Worm (Caenorhabditis elegans) whole organism, young adult: ENCODE measurements around the gene abt-4.

ENCODE experiments used
- B0019.2 ChIP-seq: fragments of 200-800 bp; sonication (Bioruptor generic); conservative IDR thresholded peaks from 2 replicates; pipeline ENCODE4 v1.3.6; 2022; ENCODE audit warnings: missing genetic modification reagents, missing genetic modification characterization, missing compliant biosample characterization
- B0336.3 ChIP-seq: fragments of 200-800 bp; sonication (Bioruptor generic); IDR thresholded peaks from 2 replicates; pipeline ENCODE4 v1.3.6; 2022; ENCODE audit warnings: missing genetic modification characterization, missing compliant biosample characterization
- C06A6.2 ChIP-seq: fragments of 200-800 bp; sonication (Bioruptor generic); conservative IDR thresholded peaks from 2 replicates; pipeline ENCODE4 v1.3.6; 2022; ENCODE audit warnings: missing genetic modification characterization, missing compliant biosample characterization
- F55B11.4 ChIP-seq: sonication (generic microtip); optimal IDR thresholded peaks from 2 replicates; lab custom pipeline; 2016; ENCODE audit warnings: missing compliant biosample characterization, missing genetic modification characterization, borderline replicate concordance; ENCODE audit not compliant: insufficient read depth
- F57A8.1 ChIP-seq: fragments of 200-800 bp; sonication (Bioruptor generic); optimal IDR thresholded peaks from 2 replicates; lab custom pipeline; 2018; ENCODE audit warnings: mild to moderate bottlenecking, missing genetic modification characterization, moderate library complexity, missing compliant biosample characterization
- K11D2.4 ChIP-seq: fragments of 200-800 bp; sonication (Bioruptor generic); IDR thresholded peaks from 2 replicates; pipeline ENCODE4 v1.3.6; 2022; ENCODE audit warnings: missing genetic modification reagents, missing genetic modification characterization, missing compliant biosample characterization
- Y53G8AR.9 ChIP-seq: fragments of 200-800 bp; sonication (Bioruptor generic); conservative IDR thresholded peaks from 2 replicates; pipeline ENCODE4 v1.3.6; 2022; ENCODE audit warnings: missing genetic modification reagents, missing genetic modification characterization, missing compliant biosample characterization
- Y56A3A.18 ChIP-seq: fragments of 200-800 bp; sonication (Bioruptor generic); IDR thresholded peaks from 2 replicates; pipeline ENCODE4 v1.3.6; 2022; ENCODE audit warnings: missing genetic modification reagents, missing genetic modification characterization, missing compliant biosample characterization
- ama-1 ChIP-seq, 3 experiments: fragments of 150-350 bp in 1 of 3; sonication (generic microtip) in 2 of 3; optimal IDR thresholded peaks; 2 replicates each; lab custom pipeline; 2014 to 2018; ENCODE audit warnings: missing biosample characterization in 2 of 3, missing genetic modification characterization in 2 of 3, missing genetic modification reagents in 2 of 3
- aptf-3 ChIP-seq: fragments of 200-800 bp; sonication (Bioruptor generic); IDR thresholded peaks from 2 replicates; pipeline ENCODE4 v1.3.6; 2022; ENCODE audit warnings: missing genetic modification characterization, missing compliant biosample characterization
- ceh-100 ChIP-seq: fragments of 200-800 bp; sonication (Bioruptor generic); IDR thresholded peaks from 2 replicates; pipeline ENCODE4 v1.3.6; 2022; ENCODE audit warnings: missing genetic modification reagents, missing genetic modification characterization, missing compliant biosample characterization
- chd-7 ChIP-seq: sonication (generic microtip); optimal IDR thresholded peaks from 2 replicates; lab custom pipeline; 2016; ENCODE audit warnings: mild to moderate bottlenecking, missing genetic modification characterization, moderate library complexity, missing compliant biosample characterization
- dpff-1 ChIP-seq: sonication (generic microtip); optimal IDR thresholded peaks from 2 replicates; lab custom pipeline; 2017; ENCODE audit warnings: mild to moderate bottlenecking, missing genetic modification characterization, missing compliant biosample characterization
- egl-18 ChIP-seq: fragments of 200-800 bp; sonication (Bioruptor generic); IDR thresholded peaks from 2 replicates; pipeline ENCODE4 v1.3.6; 2022; ENCODE audit warnings: missing genetic modification reagents, missing genetic modification characterization, missing compliant biosample characterization
- egrh-3 ChIP-seq: fragments of 200-800 bp; sonication (Bioruptor generic); IDR thresholded peaks from 2 replicates; pipeline ENCODE4 v1.3.6; 2022; ENCODE audit warnings: missing genetic modification reagents, missing genetic modification characterization, missing compliant biosample characterization
- ets-4 ChIP-seq: fragments of 200-800 bp; sonication (Bioruptor generic); optimal IDR thresholded peaks from 2 replicates; lab custom pipeline; 2018; ENCODE audit warnings: mild to moderate bottlenecking, missing genetic modification characterization, missing compliant biosample characterization
- gei-17 ChIP-seq: fragments of 200-800 bp; sonication (Bioruptor generic); optimal IDR thresholded peaks from 2 replicates; lab custom pipeline; 2018; ENCODE audit warnings: mild to moderate bottlenecking, missing genetic modification characterization, missing compliant biosample characterization
- hmg-1.2 ChIP-seq: fragments of 200-800 bp; sonication (Bioruptor generic); IDR thresholded peaks from 2 replicates; pipeline ENCODE4 v1.3.6; 2022; ENCODE audit warnings: missing genetic modification reagents, missing genetic modification characterization, missing compliant biosample characterization
- hrde-1 ChIP-seq: sonication (generic microtip); optimal IDR thresholded peaks from 2 replicates; lab custom pipeline; 2016; ENCODE audit warnings: missing genetic modification characterization, mild to moderate bottlenecking, missing compliant biosample characterization, moderate library complexity, missing genotype, missing genetic modification reagents, borderline replicate concordance
- lag-1 ChIP-seq: fragments of 200-800 bp; sonication (Bioruptor generic); IDR thresholded peaks from 2 replicates; pipeline ENCODE4 v1.3.6; 2022; ENCODE audit warnings: missing genetic modification reagents, missing genetic modification characterization, missing compliant biosample characterization
- lin-26 ChIP-seq: fragments of 200-800 bp; sonication (Bioruptor generic); IDR thresholded peaks from 2 replicates; pipeline ENCODE4 v1.3.6; 2022; ENCODE audit warnings: missing genetic modification reagents, missing genetic modification characterization, missing compliant biosample characterization
- lin-40 ChIP-seq: sonication (generic microtip); optimal IDR thresholded peaks from 2 replicates; lab custom pipeline; 2016; ENCODE audit warnings: missing genetic modification characterization, mild to moderate bottlenecking, missing compliant biosample characterization, missing genotype, missing genetic modification reagents
- lin-54 ChIP-seq: fragments of 200-800 bp; sonication (Bioruptor generic); optimal IDR thresholded peaks from 2 replicates; lab custom pipeline; 2018; ENCODE audit warnings: mild to moderate bottlenecking, missing genetic modification characterization, missing compliant biosample characterization
- madf-3 ChIP-seq: fragments of 200-800 bp; sonication (Bioruptor generic); IDR thresholded peaks from 2 replicates; pipeline ENCODE4 v1.3.6; 2022; ENCODE audit warnings: missing genetic modification reagents, missing genetic modification characterization, missing compliant biosample characterization
- madf-6 ChIP-seq: fragments of 200-800 bp; sonication (Bioruptor generic); IDR thresholded peaks from 2 replicates; pipeline ENCODE4 v1.3.6; 2022; ENCODE audit warnings: missing genetic modification reagents, missing genetic modification characterization, missing compliant biosample characterization
- nhr-179 ChIP-seq: sonication (generic microtip); optimal IDR thresholded peaks from 2 replicates; lab custom pipeline; 2016; ENCODE audit warnings: mild to moderate bottlenecking, missing genetic modification characterization, missing compliant biosample characterization
- rec-8 ChIP-seq, 2 experiments: sonication (generic microtip); optimal IDR thresholded peaks; 2 replicates each; lab custom pipeline; 2016; ENCODE audit warnings: mild to moderate bottlenecking in 2 of 2, missing genetic modification characterization in 2 of 2, missing genetic modification reagents in 2 of 2, missing genotype in 2 of 2, missing biosample characterization in 1 of 2, missing compliant biosample characterization in 1 of 2, moderate library complexity in 1 of 2
- sdz-38 ChIP-seq: sonication (generic microtip); optimal IDR thresholded peaks from 2 replicates; lab custom pipeline; 2016; ENCODE audit warnings: missing genotype, missing genetic modification characterization, missing compliant biosample characterization
- sea-2 ChIP-seq: fragments of 200-800 bp; sonication (Bioruptor generic); IDR thresholded peaks from 2 replicates; pipeline ENCODE4 v1.3.6; 2022; ENCODE audit warnings: missing genetic modification characterization, missing compliant biosample characterization
- zfh-2 ChIP-seq: fragments of 200-800 bp; sonication (Bioruptor generic); conservative IDR thresholded peaks from 2 replicates; pipeline ENCODE4 v1.3.6; 2022; ENCODE audit warnings: missing genetic modification reagents, missing genetic modification characterization, missing compliant biosample characterization
- zim-3 ChIP-seq: sonication (generic microtip); optimal IDR thresholded peaks from 2 replicates; lab custom pipeline; 2017; ENCODE audit warnings: mild to moderate bottlenecking, missing genetic modification characterization, moderate library complexity, missing compliant biosample characterization
- ztf-25 ChIP-seq: fragments of 200-800 bp; sonication (Bioruptor generic); IDR thresholded peaks from 2 replicates; pipeline ENCODE4 v1.3.6; 2022; ENCODE audit warnings: missing genetic modification reagents, missing genetic modification characterization, missing compliant biosample characterization

abt-4 gene

ce11 chrV:330625-331024 is at the start of gene abt-4:
abt-4 (minus strand) TSS chrV:330725.
- no peak for TF ChIP-seq madf-3
- TF ChIP-seq ceh-100 (GFP tag; lab: Robert Waterston, UW), result no peak
- no peak for TF ChIP-seq sdz-38 (tag; lab: Kevin White, UChicago)
- no peak for TF ChIP-seq rec-8 (tag; optimal IDR thresholded peaks at IDR 0.05; lab: Kevin White, UChicago)
- TF ChIP-seq F57A8.1 (GFP tag; lab: Kevin White, UChicago), result no peak
- no peak for TF ChIP-seq Y56A3A.18 (GFP tag; lab: Robert Waterston, UW)
- no peak for TF ChIP-seq ets-4 (GFP tag; lab: Kevin White, UChicago)
- no peak for TF ChIP-seq nhr-179 (tag; lab: Kevin White, UChicago)
- no peak for TF ChIP-seq hrde-1 (tag; lab: Kevin White, UChicago)
- no peak for TF ChIP-seq gei-17
- TF ChIP-seq, all 124 proteins: peak for 0

DNA sequence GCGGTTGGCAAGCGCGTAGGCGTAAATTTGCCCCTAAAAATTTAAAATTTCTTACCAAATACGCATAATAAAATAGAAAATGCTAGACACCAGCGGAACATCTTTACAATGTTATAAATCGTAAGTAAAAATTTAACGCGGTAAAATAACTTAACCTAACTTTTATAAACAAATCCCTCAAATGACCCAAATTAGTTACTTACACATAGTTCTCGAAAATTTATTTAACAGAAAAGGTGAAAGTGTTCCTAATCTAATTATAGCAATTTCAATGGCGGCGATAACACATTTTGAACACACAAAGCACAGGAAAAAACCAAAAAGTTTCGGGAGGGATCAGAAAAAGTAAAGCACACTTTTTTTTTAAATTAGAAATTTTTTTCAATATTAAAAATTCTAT is 49.7 kb upstream of the abt-4 start, which contains the start of gene mltn-8:
Gene mltn-8, minus strand, starts transcription at position 101 of the 400 bp plus-strand sequence.
- TF ChIP-seq lin-26 (GFP tag; lab: Robert Waterston, UW), result no peak
- TF ChIP-seq ceh-100 (GFP tag; lab: Robert Waterston, UW), result no peak
- TF ChIP-seq lag-1 (GFP tag; lab: Robert Waterston, UW), result no peak
- no peak for TF ChIP-seq sea-2 (GFP tag; lab: Robert Waterston, UW)
- no peak for TF ChIP-seq dpff-1 (tag; lab: Kevin White, UChicago)
- TF ChIP-seq B0019.2 (GFP tag; lab: Robert Waterston, UW), result no peak
- no peak for TF ChIP-seq ztf-25 (GFP tag; lab: Robert Waterston, UW)
- no peak for TF ChIP-seq Y53G8AR.9 (GFP tag; lab: Robert Waterston, UW)
- TF ChIP-seq zim-3 (tag; lab: Kevin White, UChicago), result no peak
- TF ChIP-seq F55B11.4, result no peak
- TF ChIP-seq madf-6 (GFP tag; lab: Robert Waterston, UW), result no peak
- no peak for TF ChIP-seq lin-54
- TF ChIP-seq hrde-1 (tag; lab: Kevin White, UChicago), result no peak
- TF ChIP-seq lin-40 (tag; lab: Kevin White, UChicago), result no peak

DNA sequence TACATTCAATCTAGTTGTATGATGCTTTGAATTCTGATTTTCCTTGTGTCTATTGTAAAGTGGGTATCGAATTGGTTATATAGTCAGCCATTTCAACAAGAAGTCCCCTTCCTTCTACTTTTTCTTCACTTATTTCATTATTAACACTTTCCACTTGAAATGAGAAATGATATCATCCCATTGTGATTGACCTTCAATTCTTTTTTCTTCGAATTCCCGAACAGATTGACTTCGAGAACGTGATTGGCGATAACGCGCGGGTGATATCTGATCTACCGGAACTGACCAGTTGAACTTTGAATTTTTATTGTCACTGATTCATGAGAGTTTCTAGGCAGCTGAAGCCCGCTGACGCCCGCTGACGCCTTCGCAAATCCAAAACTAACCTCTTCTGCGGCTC is 47.7 kb upstream of the abt-4 start:
- TF ChIP-seq C06A6.2, result peak; percentile 40; the same call in 1 of the 2 replicates
- TF ChIP-seq chd-7 (tag; lab: Kevin White, UChicago), result no peak
- TF ChIP-seq egl-18 (GFP tag; lab: Robert Waterston, UW), result 0 out of 2 replicates have a peak, but pooled peaks have one; percentile 17

DNA sequence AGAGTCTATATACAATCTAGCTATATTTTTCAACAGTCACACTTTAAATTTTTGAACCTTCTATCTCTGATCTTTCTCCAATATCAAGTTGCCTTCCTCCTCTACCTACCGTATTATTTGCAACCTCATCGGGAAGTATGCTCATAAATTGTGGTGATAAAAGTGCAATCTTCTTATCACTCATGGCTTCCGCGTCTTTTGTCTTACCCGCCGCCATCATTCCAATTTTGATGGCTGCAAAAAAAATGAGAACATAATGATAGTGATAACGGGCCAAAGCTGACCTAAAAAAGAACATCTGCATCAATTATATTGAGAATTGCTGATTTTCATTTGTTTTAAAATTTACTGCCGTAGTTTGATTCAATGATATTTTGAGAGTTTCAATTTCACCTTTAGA is 46.3 kb upstream of the abt-4 start:
- TF ChIP-seq K11D2.4, result no peak
- TF ChIP-seq ama-1 (optimal IDR thresholded peaks at IDR 0.05; lab: Kevin White, UChicago), result no peak
- no peak for TF ChIP-seq ama-1 (GFP tag; optimal IDR thresholded peaks at IDR 0.05; lab: Kevin White, UChicago)
- TF ChIP-seq hmg-1.2 (GFP tag; lab: Robert Waterston, UW), result no peak
- TF ChIP-seq ztf-25 (GFP tag; lab: Robert Waterston, UW), result no peak
- no peak for TF ChIP-seq dpff-1 (tag; lab: Kevin White, UChicago)

DNA sequence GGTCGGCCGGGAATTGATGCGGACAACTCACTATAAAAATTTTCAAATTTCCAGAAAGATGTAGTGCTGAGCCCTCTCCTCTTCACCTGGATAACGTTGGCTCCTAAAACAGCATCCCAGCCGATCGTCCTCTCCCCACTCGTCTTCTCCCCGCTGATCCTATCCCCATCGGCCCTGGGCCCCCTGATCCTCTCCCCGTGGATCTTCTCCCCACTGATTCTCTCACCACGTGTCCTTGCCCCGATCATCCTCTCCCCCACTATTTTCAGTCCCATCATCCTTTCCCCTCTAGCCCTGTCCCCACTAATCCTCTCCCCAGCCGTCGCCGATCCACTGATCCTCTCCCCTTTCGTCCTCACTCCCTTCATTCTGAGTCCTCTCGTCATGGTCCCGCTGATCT is 42.7 kb upstream of the abt-4 start:
- 0 out of 2 replicates have a peak, but pooled peaks have one; percentile 17 for TF ChIP-seq egrh-3 (GFP tag; lab: Robert Waterston, UW)
- TF ChIP-seq aptf-3 (GFP tag; lab: Robert Waterston, UW), result no peak
- no peak for TF ChIP-seq B0336.3 (GFP tag; lab: Robert Waterston, UW)
- peak; percentile 80 for TF ChIP-seq zfh-2
